Worm (Caenorhabditis elegans) whole organism, L1 larva: ENCODE data around the gene sur-7.

Experiments used
- blmp-1 ChIP-seq: fragments of 150-350 bp; optimal IDR thresholded peaks from 2 replicates; lab custom pipeline; 2014; ENCODE audit warnings: missing biosample characterization, missing genetic modification characterization
- isw-1 ChIP-seq: fragments of 200-800 bp; sonication (Bioruptor generic); IDR thresholded peaks from 2 replicates; pipeline ENCODE4 v1.3.6; 2022; ENCODE audit warnings: missing genetic modification characterization, missing compliant biosample characterization
- lin-13 ChIP-seq: fragments of 150-350 bp; optimal IDR thresholded peaks from 2 replicates; lab custom pipeline; 2014; ENCODE audit warnings: missing biosample characterization, missing genetic modification reagents, missing genetic modification characterization
- lin-14 ChIP-seq: fragments of 200-800 bp; sonication (Bioruptor generic); optimal IDR thresholded peaks from 2 replicates; lab custom pipeline; 2018; ENCODE audit warnings: mild to moderate bottlenecking, missing genetic modification characterization, moderate library complexity, missing compliant biosample characterization
- nhr-76 ChIP-seq: sonication (generic microtip); optimal IDR thresholded peaks from 2 replicates; lab custom pipeline; 2017; ENCODE audit warnings: missing biosample characterization, missing genetic modification characterization
- snpc-4 ChIP-seq: fragments of 150-350 bp; optimal IDR thresholded peaks from 2 replicates; lab custom pipeline; 2014; ENCODE audit warnings: missing biosample characterization, missing genetic modification characterization
- unc-62 ChIP-seq: fragments of 150-350 bp; optimal IDR thresholded peaks from 2 replicates; lab custom pipeline; 2014; ENCODE audit warnings: missing biosample characterization, missing genetic modification reagents, missing genetic modification characterization

ce11 chrX:16416790-16417330 lies 40.5 kb downstream of the sur-7 start, which contains the start of gene eat-17:
- TF ChIP-seq lin-13 (no peak), snpc-4 (tag; lab: Kevin White, UChicago) (no peak), blmp-1 (tag; lab: Kevin White, UChicago) (no peak), nhr-76 (no peak), unc-62 (GFP tag; lab: Kevin White, UChicago) (no peak), lin-14 (GFP tag; lab: Kevin White, UChicago) (no peak), isw-1 (GFP tag; lab: Robert Waterston, UW) (no peak)
